Fruit fly (Drosophila melanogaster) whole organism, prepupa: Measurements from ENCODE around the gene Spec2.

Source experiments
- Blimp-1 ChIP-seq: fragments of 200-800 bp; sonication (Bioruptor generic); optimal IDR thresholded peaks from 3 replicates; lab custom pipeline; 2017; ENCODE audit warnings: missing biosample characterization, missing genetic modification characterization, mild to moderate bottlenecking, moderate library complexity, missing genetic modification reagents
- CG10669 ChIP-seq: fragments of 200-800 bp; sonication (Bioruptor generic); optimal IDR thresholded peaks from 3 replicates; lab custom pipeline; 2018; ENCODE audit warnings: missing biosample characterization, mild to moderate bottlenecking, missing genetic modification characterization, moderate library complexity
- CG11902 ChIP-seq: fragments of 200-800 bp; sonication (Bioruptor generic); optimal IDR thresholded peaks from 3 replicates; lab custom pipeline; 2016; ENCODE audit warnings: missing biosample characterization, missing genetic modification characterization
- CG15336 ChIP-seq: fragments of 200-800 bp; sonication (Bioruptor generic); IDR thresholded peaks from 2 replicates; pipeline ENCODE4 v1.3.6; 2022; ENCODE audit warnings: missing biosample characterization, missing genetic modification characterization
- CG16779 ChIP-seq: fragments of 200-800 bp; sonication (Bioruptor generic); optimal IDR thresholded peaks from 3 replicates; lab custom pipeline; 2017; ENCODE audit warnings: missing biosample characterization, mild to moderate bottlenecking, missing genetic modification characterization
- CG3032 ChIP-seq: fragments of 200-800 bp; optimal IDR thresholded peaks from 2 replicates; lab custom pipeline; 2019; ENCODE audit warnings: missing biosample characterization, mild to moderate bottlenecking, missing genetic modification characterization, moderate library complexity
- CG31627 ChIP-seq: fragments of 200-800 bp; sonication (Bioruptor generic); optimal IDR thresholded peaks from 3 replicates; lab custom pipeline; 2016; ENCODE audit warnings: missing biosample characterization, missing genetic modification characterization
- CG32006 ChIP-seq: fragments of 200-800 bp; sonication (Bioruptor generic); optimal IDR thresholded peaks from 3 replicates; lab custom pipeline; 2017; ENCODE audit warnings: missing biosample characterization, mild to moderate bottlenecking, missing genetic modification characterization
- CG34406 ChIP-seq: fragments of 200-800 bp; sonication (Bioruptor generic); optimal IDR thresholded peaks from 3 replicates; lab custom pipeline; 2016; ENCODE audit warnings: missing biosample characterization, missing genetic modification characterization
- CG4318 ChIP-seq: fragments of 200-800 bp; sonication (Bioruptor generic); optimal IDR thresholded peaks from 3 replicates; lab custom pipeline; 2017; ENCODE audit warnings: missing biosample characterization, mild to moderate bottlenecking, missing genetic modification characterization
- CG6163 ChIP-seq: fragments of 200-800 bp; sonication (Bioruptor generic); IDR thresholded peaks from 3 replicates; pipeline ENCODE4 v1.3.6; 2022; ENCODE audit warnings: missing biosample characterization, missing genetic modification characterization
- CG6792 ChIP-seq: fragments of 200-800 bp; sonication (Bioruptor generic); optimal IDR thresholded peaks from 3 replicates; lab custom pipeline; 2016; ENCODE audit warnings: missing biosample characterization, missing genetic modification characterization
- CG6808 ChIP-seq: fragments of 200-800 bp; sonication (Bioruptor generic); optimal IDR thresholded peaks from 3 replicates; lab custom pipeline; 2017; ENCODE audit warnings: missing biosample characterization, missing genetic modification characterization, mild to moderate bottlenecking, moderate library complexity, missing genetic modification reagents
- CG6854 ChIP-seq: fragments of 200-800 bp; sonication (Bioruptor generic); optimal IDR thresholded peaks from 2 replicates; lab custom pipeline; 2017; ENCODE audit warnings: missing biosample characterization, mild to moderate bottlenecking, missing genetic modification characterization
- CG7368 ChIP-seq: fragments of 200-800 bp; sonication (Bioruptor generic); optimal IDR thresholded peaks from 3 replicates; lab custom pipeline; 2016; ENCODE audit warnings: missing biosample characterization, missing genetic modification characterization
- CG8119 ChIP-seq: fragments of 200-800 bp; sonication (Bioruptor generic); IDR thresholded peaks from 3 replicates; pipeline ENCODE4 v1.3.6; 2022; ENCODE audit warnings: missing biosample characterization, missing genetic modification characterization
- Eip75B ChIP-seq: fragments of 200-800 bp; sonication (Bioruptor generic); optimal IDR thresholded peaks from 3 replicates; lab custom pipeline; 2016; ENCODE audit warnings: missing biosample characterization, missing genetic modification characterization
- Eip78C ChIP-seq: fragments of 200-800 bp; sonication (Bioruptor generic); peaks from one replicate; lab custom pipeline; 2016; ENCODE audit warnings: missing biosample characterization, missing genetic modification characterization
- Ets21C ChIP-seq: fragments of 200-800 bp; sonication (Bioruptor generic); optimal IDR thresholded peaks from 3 replicates; lab custom pipeline; 2016; ENCODE audit warnings: missing biosample characterization, missing genetic modification characterization
- Ets96B ChIP-seq: fragments of 200-800 bp; optimal IDR thresholded peaks from 2 replicates; lab custom pipeline; 2019; ENCODE audit warnings: missing biosample characterization, mild to moderate bottlenecking, missing genetic modification characterization, moderate library complexity
- Lpt ChIP-seq: fragments of 200-800 bp; sonication (Bioruptor generic); optimal IDR thresholded peaks from 3 replicates; lab custom pipeline; 2016; ENCODE audit warnings: missing biosample characterization, missing genetic modification characterization
- OdsH ChIP-seq: fragments of 200-800 bp; sonication (Bioruptor generic); optimal IDR thresholded peaks from 3 replicates; lab custom pipeline; 2016; ENCODE audit warnings: missing biosample characterization, missing genetic modification characterization
- Smox ChIP-seq: fragments of 200-800 bp; sonication (Bioruptor generic); optimal IDR thresholded peaks from 3 replicates; lab custom pipeline; 2016; ENCODE audit warnings: missing biosample characterization, missing genetic modification characterization
- Sox102F ChIP-seq: fragments of 200-800 bp; sonication (Bioruptor generic); optimal IDR thresholded peaks from 2 replicates; lab custom pipeline; 2016; ENCODE audit warnings: missing biosample characterization, mild to moderate bottlenecking, missing genetic modification characterization
- achi ChIP-seq: fragments of 200-800 bp; sonication (Bioruptor generic); optimal IDR thresholded peaks from 3 replicates; lab custom pipeline; 2016; ENCODE audit warnings: missing biosample characterization, missing genetic modification characterization
- cyc ChIP-seq: fragments of 200-800 bp; sonication (Bioruptor generic); optimal IDR thresholded peaks from 3 replicates; lab custom pipeline; 2016; ENCODE audit warnings: missing biosample characterization, missing genetic modification characterization
- dac ChIP-seq: fragments of 200-800 bp; sonication (Bioruptor generic); optimal IDR thresholded peaks from 2 replicates; lab custom pipeline; 2017; ENCODE audit warnings: missing biosample characterization, mild to moderate bottlenecking, missing genetic modification characterization
- dsx ChIP-seq: fragments of 200-800 bp; optimal IDR thresholded peaks from 3 replicates; lab custom pipeline; 2019; ENCODE audit warnings: missing biosample characterization, mild to moderate bottlenecking, missing genetic modification characterization, moderate library complexity; ENCODE audit not compliant: poor library complexity, severe bottlenecking
- esn ChIP-seq: fragments of 200-800 bp; sonication (Bioruptor generic); optimal IDR thresholded peaks from 2 replicates; lab custom pipeline; 2016; ENCODE audit warnings: missing biosample characterization, mild to moderate bottlenecking, missing genetic modification characterization, moderate library complexity
- fd59A ChIP-seq: fragments of 200-800 bp; sonication (Bioruptor generic); optimal IDR thresholded peaks from 2 replicates; lab custom pipeline; 2017; ENCODE audit warnings: missing biosample characterization, mild to moderate bottlenecking, missing genetic modification characterization, missing genetic modification reagents
- fd85E ChIP-seq: fragments of 200-800 bp; sonication (Bioruptor generic); optimal IDR thresholded peaks from 3 replicates; lab custom pipeline; 2016; ENCODE audit warnings: missing biosample characterization, missing genetic modification characterization
- fkh ChIP-seq: fragments of 200-800 bp; sonication (Bioruptor generic); optimal IDR thresholded peaks from 3 replicates; lab custom pipeline; 2017; ENCODE audit warnings: missing biosample characterization, mild to moderate bottlenecking, missing genetic modification characterization, moderate library complexity
- lz ChIP-seq: fragments of 200-800 bp; sonication (Bioruptor generic); optimal IDR thresholded peaks from 3 replicates; lab custom pipeline; 2016; ENCODE audit warnings: missing biosample characterization, missing genetic modification characterization
- net ChIP-seq: fragments of 200-800 bp; sonication (Bioruptor generic); optimal IDR thresholded peaks from 3 replicates; lab custom pipeline; 2016; ENCODE audit warnings: missing biosample characterization, missing genetic modification characterization
- salr ChIP-seq, 2 experiments: fragments of 200-800 bp; sonication (Bioruptor generic); optimal IDR thresholded peaks; 3 replicates each; lab custom pipeline; 2016 to 2018; ENCODE audit warnings: missing biosample characterization in 2 of 2, missing genetic modification characterization in 2 of 2, mild to moderate bottlenecking in 1 of 2
- spab ChIP-seq: fragments of 200-800 bp; sonication (Bioruptor generic); optimal IDR thresholded peaks from 2 replicates; lab custom pipeline; 2017; ENCODE audit warnings: missing biosample characterization, mild to moderate bottlenecking, missing genetic modification characterization, missing genetic modification reagents
- ss ChIP-seq, 2 experiments: fragments of 200-800 bp; sonication (Bioruptor generic); optimal IDR thresholded peaks; 2 replicates in 1 of 2; 3 replicates in 1 of 2; lab custom pipeline; 2017 to 2018; ENCODE audit warnings: mild to moderate bottlenecking in 2 of 2, missing biosample characterization in 2 of 2, missing genetic modification characterization in 2 of 2, moderate library complexity in 1 of 2
- svp ChIP-seq: fragments of 200-800 bp; sonication (Bioruptor generic); peaks from one replicate; lab custom pipeline; 2016; ENCODE audit warnings: missing biosample characterization, missing genetic modification characterization
- topi ChIP-seq: fragments of 200-800 bp; sonication (Bioruptor generic); optimal IDR thresholded peaks from 3 replicates; lab custom pipeline; 2016; ENCODE audit warnings: missing biosample characterization, missing genetic modification characterization
- vri ChIP-seq: fragments of 200-800 bp; sonication (Bioruptor generic); optimal IDR thresholded peaks from 3 replicates; lab custom pipeline; 2016; ENCODE audit warnings: missing biosample characterization, mild to moderate bottlenecking, missing genetic modification characterization

Spec2 gene

dm6 chr3R:5672658-5673217 is 48.8 kb upstream of the Spec2 start (continued):
- TF ChIP-seq CG34406 (GFP tag; lab: Kevin White, UChicago): no peak
- TF ChIP-seq CG31627 (GFP tag; lab: Kevin White, UChicago): no peak
- TF ChIP-seq CG7368 (GFP tag; lab: Kevin White, UChicago): no peak
- 0 out of 3 replicates have a peak, but pooled peaks have one; percentile 17 for TF ChIP-seq CG8119
- no peak for TF ChIP-seq Ets21C (GFP tag; lab: Kevin White, UChicago)
- peak; percentile 100 for TF ChIP-seq fkh (GFP tag; lab: Kevin White, UChicago)
- peak; percentile 60; the same call in 1 of the 3 replicates for TF ChIP-seq CG6163
- TF ChIP-seq dsx (GFP tag; lab: Kevin White, UChicago): no peak
- peak; percentile 8 for TF ChIP-seq topi (GFP tag; lab: Kevin White, UChicago)
- TF ChIP-seq fd59A (GFP tag; lab: Kevin White, UChicago): no peak
- no peak for TF ChIP-seq cyc (GFP tag; lab: Kevin White, UChicago)
- TF ChIP-seq CG32006 (GFP tag; lab: Kevin White, UChicago): no peak
- no peak for TF ChIP-seq lz (GFP tag; lab: Kevin White, UChicago)
- TF ChIP-seq Sox102F (GFP tag; lab: Kevin White, UChicago): no peak
- TF ChIP-seq dac: no peak
- TF ChIP-seq, all 60 proteins: peak for 15

dm6 chr3R:5671795-5672657 is 48.1 kb upstream of the Spec2 start:
- TF ChIP-seq cyc (GFP tag; lab: Kevin White, UChicago): no peak
- peak; percentile 55 for TF ChIP-seq vri (GFP tag; lab: Kevin White, UChicago)
- TF ChIP-seq spab (GFP tag; lab: Kevin White, UChicago): no peak
- TF ChIP-seq svp (GFP tag; lab: Kevin White, UChicago): peak; percentile 69
- no peak for TF ChIP-seq esn (GFP tag; lab: Kevin White, UChicago)

dm6 chr3R:5671265-5671663 is 47.3 kb upstream of the Spec2 start:
- TF ChIP-seq svp (GFP tag; lab: Kevin White, UChicago): peak; percentile 100
- peak; percentile 43 for TF ChIP-seq Blimp-1
- peak; percentile 26 for TF ChIP-seq Lpt (GFP tag; lab: Kevin White, UChicago)
- no peak; the same call in 2 of the 3 replicates for TF ChIP-seq CG6163
- TF ChIP-seq Eip75B (GFP tag; lab: Kevin White, UChicago): peak; percentile 6
- no peak for TF ChIP-seq CG32006 (GFP tag; lab: Kevin White, UChicago)
- TF ChIP-seq ss (GFP tag; optimal IDR thresholded peaks at IDR 0.05; lab: Kevin White, UChicago): peak in 1 of 2 experiments; percentile 18
- TF ChIP-seq esn (GFP tag; lab: Kevin White, UChicago): peak; percentile 18
- no peak for TF ChIP-seq lz (GFP tag; lab: Kevin White, UChicago)
- no peak for TF ChIP-seq CG16779
- TF ChIP-seq CG6808 (GFP tag; lab: Kevin White, UChicago): no peak

dm6 chr3R:5670660-5671264 is 46.8 kb upstream of the Spec2 start:
- TF ChIP-seq CG10669 (GFP tag; lab: Kevin White, UChicago): peak; percentile 12
- no peak for TF ChIP-seq CG11902 (GFP tag; lab: Kevin White, UChicago)
- peak in 1 of 2 experiments; percentile 53 for TF ChIP-seq ss (GFP tag; optimal IDR thresholded peaks at IDR 0.05; lab: Kevin White, UChicago)
- no peak for TF ChIP-seq fd85E (GFP tag; lab: Kevin White, UChicago)
- peak; percentile 50; the same call in 2 of the 3 replicates for TF ChIP-seq CG6163
- no peak for TF ChIP-seq CG4318 (GFP tag; lab: Kevin White, UChicago)
- TF ChIP-seq net (GFP tag; lab: Kevin White, UChicago): no peak
- TF ChIP-seq vri (GFP tag; lab: Kevin White, UChicago): peak; percentile 13
- no peak for TF ChIP-seq CG15336 (GFP tag; lab: Robert Waterston, UW)
- TF ChIP-seq CG6792 (GFP tag; lab: Kevin White, UChicago): no peak
- peak; percentile 31 for TF ChIP-seq Ets96B (tag; lab: Kevin White, UChicago)
- no peak for TF ChIP-seq salr (GFP tag; optimal IDR thresholded peaks at IDR 0.05; lab: Kevin White, UChicago)
- no peak for TF ChIP-seq Smox (GFP tag; lab: Kevin White, UChicago)
- TF ChIP-seq dsx (GFP tag; lab: Kevin White, UChicago): peak; percentile 24
- TF ChIP-seq OdsH (GFP tag; lab: Kevin White, UChicago): no peak
- TF ChIP-seq Eip78C (GFP tag; lab: Kevin White, UChicago): peak; percentile 63
- peak; percentile 20 for TF ChIP-seq Eip75B (GFP tag; lab: Kevin White, UChicago)
- peak; percentile 3 for TF ChIP-seq topi (GFP tag; lab: Kevin White, UChicago)
- no peak for TF ChIP-seq lz (GFP tag; lab: Kevin White, UChicago)
- TF ChIP-seq CG34406 (GFP tag; lab: Kevin White, UChicago): no peak
- TF ChIP-seq CG7368 (GFP tag; lab: Kevin White, UChicago): no peak
- TF ChIP-seq CG3032 (tag; lab: Kevin White, UChicago): no peak
- no peak for TF ChIP-seq CG6854
- TF ChIP-seq achi (GFP tag; lab: Kevin White, UChicago): peak; percentile 42
